Worm (Caenorhabditis elegans) whole organism, L4 larva: ENCODE data around the gene W04D12.1.

ENCODE experiments used
- D1046.2 ChIP-seq: fragments of 200-800 bp; sonication (Bioruptor generic); IDR thresholded peaks from 2 replicates; pipeline ENCODE4 v1.3.6; 2022; ENCODE audit warnings: missing genetic modification characterization, missing compliant biosample characterization
- F49E8.2 ChIP-seq: sonication (generic microtip); optimal IDR thresholded peaks from 2 replicates; lab custom pipeline; 2016; ENCODE audit warnings: missing compliant biosample characterization, mild to moderate bottlenecking, missing genetic modification characterization, borderline replicate concordance
- T26A8.4 ChIP-seq: fragments of 200-800 bp; sonication (Bioruptor generic); IDR thresholded peaks from 2 replicates; pipeline ENCODE4 v1.3.6; 2022; ENCODE audit warnings: missing genetic modification characterization, missing compliant biosample characterization
- Y75B8A.6 ChIP-seq: fragments of 200-800 bp; sonication (Bioruptor generic); IDR thresholded peaks from 2 replicates; pipeline ENCODE4 v1.3.6; 2022; ENCODE audit warnings: missing genetic modification reagents, missing genetic modification characterization, missing compliant biosample characterization
- aha-1 ChIP-seq: fragments of 150-350 bp; peaks from one replicate; lab custom pipeline; 2014; ENCODE audit warnings: missing biosample characterization, missing genetic modification characterization
- ces-1 ChIP-seq: fragments of 150-350 bp; sonication (generic microtip); optimal IDR thresholded peaks from 4 replicates; lab custom pipeline; 2014; ENCODE audit warnings: missing biosample characterization, missing genetic modification reagents, missing genetic modification characterization
- dve-1 ChIP-seq: sonication (generic microtip); optimal IDR thresholded peaks from 2 replicates; lab custom pipeline; 2017; ENCODE audit warnings: antibody characterized with exemption, mild to moderate bottlenecking, missing genetic modification characterization, missing compliant biosample characterization; ENCODE audit not compliant: insufficient read depth
- egl-27 ChIP-seq: sonication (generic microtip); optimal IDR thresholded peaks from 3 replicates; lab custom pipeline; 2017; ENCODE audit warnings: missing biosample characterization, missing genetic modification reagents, missing genetic modification characterization
- egl-43 ChIP-seq: fragments of 200-800 bp; sonication (Bioruptor generic); IDR thresholded peaks from 2 replicates; pipeline ENCODE4 v1.3.6; 2022; ENCODE audit warnings: missing genetic modification reagents, missing genetic modification characterization, missing compliant biosample characterization
- fos-1 ChIP-seq: fragments of 150-350 bp; optimal IDR thresholded peaks from 2 replicates; lab custom pipeline; 2014; ENCODE audit warnings: missing biosample characterization, missing genetic modification characterization
- gei-8 ChIP-seq: fragments of 200-800 bp; sonication (Bioruptor generic); optimal IDR thresholded peaks from 2 replicates; lab custom pipeline; 2018; ENCODE audit warnings: mild to moderate bottlenecking, missing genetic modification characterization, missing compliant biosample characterization
- lin-1 ChIP-seq: fragments of 200-800 bp; sonication (Bioruptor generic); IDR thresholded peaks from 2 replicates; pipeline ENCODE4 v1.3.6; 2022; ENCODE audit warnings: missing genetic modification reagents, missing genetic modification characterization, missing compliant biosample characterization
- lin-15B ChIP-seq: fragments of 150-350 bp; sonication (generic microtip); optimal IDR thresholded peaks from 3 replicates; lab custom pipeline; 2014; ENCODE audit warnings: missing biosample characterization, missing genetic modification characterization
- lsy-2 ChIP-seq, 2 experiments: fragments of 150-350 bp in 1 of 2; sonication (generic microtip) in 1 of 2; optimal IDR thresholded peaks; 2 replicates each; lab custom pipeline; 2014 to 2017; ENCODE audit warnings: missing biosample characterization in 2 of 2, missing genetic modification characterization in 2 of 2
- nhr-237 ChIP-seq: sonication (generic microtip); optimal IDR thresholded peaks from 2 replicates; lab custom pipeline; 2017; ENCODE audit warnings: missing biosample characterization, missing genetic modification characterization
- nhr-41 ChIP-seq: fragments of 200-800 bp; sonication (Bioruptor generic); IDR thresholded peaks from 2 replicates; pipeline ENCODE4 v1.3.6; 2022; ENCODE audit warnings: missing genetic modification reagents, missing genetic modification characterization, missing compliant biosample characterization
- nhr-48 ChIP-seq: sonication (generic microtip); optimal IDR thresholded peaks from 2 replicates; lab custom pipeline; 2016; ENCODE audit warnings: mild to moderate bottlenecking, missing genetic modification characterization, missing compliant biosample characterization
- php-3 ChIP-seq: fragments of 200-800 bp; sonication (Bioruptor generic); IDR thresholded peaks from 2 replicates; pipeline ENCODE4 v1.3.6; 2022; ENCODE audit warnings: missing genetic modification reagents, missing genetic modification characterization, missing compliant biosample characterization
- skn-1 ChIP-seq: fragments of 150-350 bp; optimal IDR thresholded peaks from 2 replicates; lab custom pipeline; 2014; ENCODE audit warnings: missing biosample characterization, missing genetic modification characterization
- spr-1 ChIP-seq: sonication (generic microtip); optimal IDR thresholded peaks from 2 replicates; lab custom pipeline; 2016; ENCODE audit warnings: mild to moderate bottlenecking, missing genetic modification characterization, missing compliant biosample characterization
- spr-3 ChIP-seq: fragments of 200-800 bp; sonication (Bioruptor generic); optimal IDR thresholded peaks from 2 replicates; lab custom pipeline; 2018; ENCODE audit warnings: mild to moderate bottlenecking, missing genetic modification characterization, missing compliant biosample characterization
- tra-1 ChIP-seq: fragments of 200-800 bp; sonication (Bioruptor generic); IDR thresholded peaks from 2 replicates; pipeline ENCODE4 v1.3.6; 2022; ENCODE audit warnings: missing genetic modification reagents, missing genetic modification characterization, missing compliant biosample characterization
- unc-39 ChIP-seq: sonication (generic microtip); optimal IDR thresholded peaks from 2 replicates; lab custom pipeline; 2017; ENCODE audit warnings: missing biosample characterization, missing genetic modification characterization
- unc-62 ChIP-seq, 3 experiments: fragments of 150-350 bp in 1 of 3; sonication (generic microtip); optimal IDR thresholded peaks in 2 of 3; peaks in 1 of 3; 1 replicate in 1 of 3; 2 replicates in 2 of 3; lab custom pipeline; 2014 to 2017; ENCODE audit warnings: missing biosample characterization in 3 of 3, missing genetic modification characterization in 3 of 3, missing genetic modification reagents in 3 of 3, missing genotype in 1 of 3
- zfp-2 ChIP-seq: sonication (generic microtip); optimal IDR thresholded peaks from 2 replicates; lab custom pipeline; 2016; ENCODE audit warnings: mild to moderate bottlenecking, missing genetic modification characterization, missing compliant biosample characterization
- ztf-7 ChIP-seq: fragments of 150-350 bp; optimal IDR thresholded peaks from 2 replicates; lab custom pipeline; 2014; ENCODE audit warnings: missing biosample characterization, missing genetic modification characterization

W04D12.1 gene

DNA sequence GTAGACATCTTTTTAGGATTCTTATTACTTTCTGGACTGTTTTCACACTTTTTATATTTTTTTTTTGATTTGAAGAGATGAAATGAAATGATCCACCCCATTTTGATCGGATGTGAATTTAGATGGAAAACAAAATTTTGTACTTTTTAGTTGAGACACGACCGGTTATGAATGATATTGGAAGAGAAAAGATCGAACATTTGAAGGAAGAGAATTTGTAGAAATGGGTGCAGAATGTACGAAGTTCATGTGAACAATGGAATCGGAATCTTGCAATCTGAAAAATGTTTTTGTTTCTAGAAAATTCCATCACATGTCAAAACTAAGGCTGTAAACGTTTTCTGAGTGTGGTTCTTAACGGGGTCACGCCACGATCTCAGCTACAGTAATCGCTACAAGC is 46.1 kb downstream of the W04D12.1 start, which contains the start of gene F01F1.14:
F01F1.14 (minus strand) TSS at position 101 of the 400 bp plus-strand sequence.
- TF ChIP-seq spr-1 (tag; lab: Kevin White, UChicago) (no peak), ztf-7 (tag; lab: Kevin White, UChicago) (no peak)

DNA sequence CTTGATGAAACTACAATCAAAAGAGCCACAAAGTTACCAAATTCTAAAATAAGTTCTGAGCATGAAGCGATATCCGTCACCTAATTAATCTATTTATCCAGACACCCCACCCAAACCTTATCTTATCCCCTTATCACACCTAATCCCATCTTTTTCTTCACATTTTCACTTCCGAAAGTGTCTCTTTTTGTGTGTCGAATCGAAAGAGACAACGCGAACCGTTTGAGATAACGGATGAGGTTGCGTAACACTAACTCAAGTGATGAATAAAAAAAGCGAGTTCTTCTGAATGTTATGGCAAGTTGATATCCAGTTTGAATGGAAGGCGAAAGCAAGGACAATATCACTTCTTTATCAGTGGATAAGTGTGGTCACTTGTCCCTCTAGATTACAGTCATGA is 46.8 kb downstream of the W04D12.1 start:
- TF ChIP-seq Y75B8A.6 (GFP tag; lab: Robert Waterston, UW), result no peak
- TF ChIP-seq tra-1 (GFP tag; lab: Robert Waterston, UW), result no peak
- no peak for TF ChIP-seq gei-8 (GFP tag; lab: Kevin White, UChicago)
- no peak for TF ChIP-seq egl-27
- TF ChIP-seq fos-1 (tag; lab: Kevin White, UChicago), result no peak
- TF ChIP-seq nhr-237, result no peak
- TF ChIP-seq lin-1 (GFP tag; lab: Robert Waterston, UW), result no peak
- TF ChIP-seq php-3, result no peak
- no peak for TF ChIP-seq dve-1 (tag; lab: Kevin White, UChicago)
- no peak for TF ChIP-seq lin-15B (tag; lab: Kevin White, UChicago)
- TF ChIP-seq zfp-2, result no peak
- TF ChIP-seq T26A8.4 (GFP tag; lab: Robert Waterston, UW), result no peak
- TF ChIP-seq F49E8.2, result no peak

DNA sequence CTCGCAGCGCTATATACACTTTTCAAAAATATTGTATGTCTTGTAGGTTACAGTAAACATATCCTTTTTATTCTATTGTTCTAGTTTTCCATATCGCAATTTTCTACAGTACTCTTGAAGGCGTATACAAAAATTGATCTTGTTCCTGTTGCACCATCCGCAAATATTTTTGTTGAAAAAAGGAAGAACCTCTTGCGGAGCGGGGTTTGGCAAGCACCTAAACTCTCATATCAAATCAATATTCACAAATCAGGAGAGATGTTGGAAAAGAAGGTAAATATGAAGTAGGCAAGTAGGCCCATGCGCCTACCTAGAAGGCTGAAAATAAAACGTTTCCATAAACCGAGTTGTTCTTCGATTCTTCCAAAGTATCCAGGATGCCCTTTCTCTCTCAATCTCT is 47.3 kb downstream of the W04D12.1 start, which contains the start of gene C28H8.5:
C28H8.5 (plus strand) TSS at position 301 of the 400 bp plus-strand sequence.
- TF ChIP-seq D1046.2 (GFP tag; lab: Robert Waterston, UW), result no peak
- TF ChIP-seq skn-1 (tag; lab: Kevin White, UChicago), result no peak
- no peak for TF ChIP-seq spr-3
- TF ChIP-seq lin-15B (tag; lab: Kevin White, UChicago), result no peak
- TF ChIP-seq egl-43 (GFP tag; lab: Robert Waterston, UW), result no peak

DNA sequence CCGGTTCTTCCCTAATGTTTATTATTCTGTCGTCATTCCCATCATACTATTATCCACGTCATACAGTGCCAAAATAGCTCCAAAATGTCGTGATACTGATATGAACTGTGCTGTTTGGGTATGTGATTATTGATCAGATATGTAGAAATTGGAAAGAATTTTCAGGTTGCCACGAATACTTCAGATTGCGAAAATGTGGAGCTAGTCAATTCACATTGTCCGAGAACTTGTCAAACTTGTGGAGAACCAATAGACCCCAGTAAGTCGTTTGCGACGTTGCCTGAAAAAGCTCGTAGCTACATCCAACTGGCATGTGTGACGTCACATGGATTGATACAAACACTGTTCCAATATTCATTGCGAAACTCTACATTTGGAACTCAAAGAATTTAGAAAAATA is 47.7 kb downstream of the W04D12.1 start:
- TF ChIP-seq nhr-41 (GFP tag; lab: Robert Waterston, UW), result no peak
- no peak for TF ChIP-seq lsy-2 (tag; optimal IDR thresholded peaks at IDR 0.05; lab: Kevin White, UChicago)
- no peak for TF ChIP-seq ces-1 (GFP tag; lab: Kevin White, UChicago)
- TF ChIP-seq unc-62 (GFP tag; optimal IDR thresholded peaks at IDR 0.05 in 1 of 2; lab: Kevin White, UChicago), result peak in 1 of 2 experiments; percentile 95
- TF ChIP-seq unc-62 (tag; optimal IDR thresholded peaks at IDR 0.05; lab: Kevin White, UChicago), result no peak
- TF ChIP-seq nhr-48 (tag; lab: Kevin White, UChicago), result no peak
- no peak for TF ChIP-seq unc-39 (tag; lab: Kevin White, UChicago)
- TF ChIP-seq aha-1 (tag; lab: Kevin White, UChicago), result peak; percentile 44
